Worm (Caenorhabditis elegans) whole organism, late embryonic: Measurements from ENCODE around the gene R06B9.5.

Experiments used
- C08G9.2 ChIP-seq: sonication (generic microtip); optimal IDR thresholded peaks from 2 replicates; lab custom pipeline; 2016; ENCODE audit warnings: mild to moderate bottlenecking, missing genetic modification characterization, moderate library complexity, missing compliant biosample characterization
- C38D4.7 ChIP-seq: fragments of 200-800 bp; sonication (Bioruptor generic); optimal IDR thresholded peaks from 2 replicates; lab custom pipeline; 2018; ENCODE audit warnings: mild to moderate bottlenecking, missing genetic modification characterization, moderate library complexity, missing compliant biosample characterization
- K02D7.2 ChIP-seq: sonication (generic microtip); optimal IDR thresholded peaks from 2 replicates; lab custom pipeline; 2017; ENCODE audit warnings: mild to moderate bottlenecking, missing genetic modification characterization, missing compliant biosample characterization
- T23F11.4 ChIP-seq: fragments of 200-800 bp; sonication (Bioruptor generic); optimal IDR thresholded peaks from 2 replicates; lab custom pipeline; 2018; ENCODE audit warnings: mild to moderate bottlenecking, missing genetic modification characterization, missing compliant biosample characterization
- ahr-1 ChIP-seq: sonication (generic microtip); optimal IDR thresholded peaks from 2 replicates; lab custom pipeline; 2016; ENCODE audit warnings: missing genetic modification characterization, missing compliant biosample characterization
- ama-1 ChIP-seq: fragments of 150-350 bp; optimal IDR thresholded peaks from 2 replicates; lab custom pipeline; 2014
- ceh-18 ChIP-seq: sonication (generic microtip); optimal IDR thresholded peaks from 2 replicates; lab custom pipeline; 2016; ENCODE audit warnings: missing genetic modification characterization, missing compliant biosample characterization
- ceh-19 ChIP-seq: fragments of 200-800 bp; sonication (Bioruptor generic); optimal IDR thresholded peaks from 2 replicates; lab custom pipeline; 2018; ENCODE audit warnings: mild to moderate bottlenecking, missing genetic modification characterization, missing compliant biosample characterization
- ceh-22 ChIP-seq: sonication (generic microtip); optimal IDR thresholded peaks from 2 replicates; lab custom pipeline; 2017; ENCODE audit warnings: missing biosample characterization, missing genetic modification characterization
- ceh-24 ChIP-seq: sonication (generic microtip); optimal IDR thresholded peaks from 2 replicates; lab custom pipeline; 2016; ENCODE audit warnings: mild to moderate bottlenecking, missing genetic modification characterization, missing compliant biosample characterization
- ceh-30 ChIP-seq: fragments of 150-350 bp; optimal IDR thresholded peaks from 2 replicates; lab custom pipeline; 2014; ENCODE audit warnings: missing biosample characterization, missing genetic modification characterization
- ceh-31 ChIP-seq: sonication (generic microtip); optimal IDR thresholded peaks from 2 replicates; lab custom pipeline; 2016; ENCODE audit warnings: missing genetic modification characterization, missing compliant biosample characterization
- ceh-45 ChIP-seq: fragments of 200-800 bp; sonication (Bioruptor generic); IDR thresholded peaks from 2 replicates; pipeline ENCODE4 v1.3.6; 2022; ENCODE audit warnings: missing genetic modification reagents, missing genetic modification characterization, missing compliant biosample characterization
- ceh-6 ChIP-seq: fragments of 200-800 bp; sonication (Bioruptor generic); optimal IDR thresholded peaks from 2 replicates; lab custom pipeline; 2018; ENCODE audit warnings: mild to moderate bottlenecking, missing genetic modification characterization, missing compliant biosample characterization
- che-1 ChIP-seq: sonication (generic microtip); optimal IDR thresholded peaks from 2 replicates; lab custom pipeline; 2016; ENCODE audit warnings: mild to moderate bottlenecking, missing genetic modification characterization, missing compliant biosample characterization
- dve-1 ChIP-seq: sonication (generic microtip); optimal IDR thresholded peaks from 2 replicates; lab custom pipeline; 2017; ENCODE audit warnings: antibody characterized with exemption, mild to moderate bottlenecking, missing genetic modification characterization, missing compliant biosample characterization
- elt-2 ChIP-seq: sonication (generic microtip); optimal IDR thresholded peaks from 2 replicates; lab custom pipeline; 2016; ENCODE audit warnings: missing genetic modification reagents, missing genetic modification characterization, missing compliant biosample characterization
- eyg-1 ChIP-seq: sonication (generic microtip); optimal IDR thresholded peaks from 2 replicates; lab custom pipeline; 2016; ENCODE audit warnings: missing genotype, missing genetic modification characterization, missing compliant biosample characterization
- fkh-10 ChIP-seq: fragments of 150-350 bp; optimal IDR thresholded peaks from 2 replicates; lab custom pipeline; 2014; ENCODE audit warnings: missing biosample characterization, missing genetic modification reagents, missing genetic modification characterization
- hlh-13 ChIP-seq: fragments of 200-800 bp; sonication (Bioruptor generic); optimal IDR thresholded peaks from 2 replicates; lab custom pipeline; 2018; ENCODE audit warnings: mild to moderate bottlenecking, missing genetic modification characterization, missing compliant biosample characterization
- hlh-30 ChIP-seq: sonication (generic microtip); optimal IDR thresholded peaks from 2 replicates; lab custom pipeline; 2017; ENCODE audit warnings: antibody characterized with exemption, missing genetic modification characterization, missing compliant biosample characterization; ENCODE audit not compliant: insufficient read depth
- madf-2 ChIP-seq: sonication (generic microtip); optimal IDR thresholded peaks from 2 replicates; lab custom pipeline; 2017; ENCODE audit warnings: missing genetic modification characterization, missing compliant biosample characterization
- mec-3 ChIP-seq: sonication (generic microtip); optimal IDR thresholded peaks from 2 replicates; lab custom pipeline; 2016; ENCODE audit warnings: borderline replicate concordance, missing genetic modification characterization, missing compliant biosample characterization
- nfya-1 ChIP-seq: sonication (generic microtip); optimal IDR thresholded peaks from 2 replicates; lab custom pipeline; 2017; ENCODE audit warnings: missing genetic modification characterization, mild to moderate bottlenecking, missing compliant biosample characterization, antibody characterized with exemption, moderate library complexity
- nhr-11 ChIP-seq: fragments of 150-350 bp; optimal IDR thresholded peaks from 2 replicates; lab custom pipeline; 2014; ENCODE audit warnings: missing biosample characterization, missing genetic modification characterization
- nhr-232 ChIP-seq: sonication (generic microtip); optimal IDR thresholded peaks from 2 replicates; lab custom pipeline; 2016; ENCODE audit warnings: missing genetic modification characterization, missing compliant biosample characterization
- odd-2 ChIP-seq: sonication (generic microtip); optimal IDR thresholded peaks from 2 replicates; lab custom pipeline; 2017; ENCODE audit warnings: antibody characterized with exemption, mild to moderate bottlenecking, missing genetic modification characterization, missing compliant biosample characterization
- pag-3 ChIP-seq: sonication (generic microtip); optimal IDR thresholded peaks from 2 replicates; lab custom pipeline; 2016; ENCODE audit warnings: missing compliant biosample characterization, missing genetic modification characterization, borderline replicate concordance
- pat-9 ChIP-seq: fragments of 200-800 bp; sonication (Bioruptor generic); optimal IDR thresholded peaks from 2 replicates; lab custom pipeline; 2018; ENCODE audit warnings: mild to moderate bottlenecking, missing genetic modification characterization, moderate library complexity, missing compliant biosample characterization
- pha-2 ChIP-seq: sonication (generic microtip); optimal IDR thresholded peaks from 2 replicates; lab custom pipeline; 2017; ENCODE audit warnings: mild to moderate bottlenecking, missing genetic modification characterization, missing compliant biosample characterization
- pqm-1 ChIP-seq: sonication (generic microtip); optimal IDR thresholded peaks from 2 replicates; lab custom pipeline; 2016; ENCODE audit warnings: missing genetic modification characterization, missing compliant biosample characterization
- pros-1 ChIP-seq: fragments of 150-350 bp; optimal IDR thresholded peaks from 2 replicates; lab custom pipeline; 2014; ENCODE audit warnings: missing biosample characterization, missing genetic modification reagents, missing genetic modification characterization
- rnt-1 ChIP-seq: sonication (generic microtip); optimal IDR thresholded peaks from 2 replicates; lab custom pipeline; 2016; ENCODE audit warnings: missing genetic modification characterization, missing compliant biosample characterization
- sox-4 ChIP-seq: sonication (generic microtip); optimal IDR thresholded peaks from 2 replicates; lab custom pipeline; 2017; ENCODE audit warnings: mild to moderate bottlenecking, missing genetic modification characterization, inconsistent platforms, missing compliant biosample characterization
- syd-9 ChIP-seq: sonication (generic microtip); optimal IDR thresholded peaks from 2 replicates; lab custom pipeline; 2016; ENCODE audit warnings: mild to moderate bottlenecking, missing genetic modification characterization, moderate library complexity, missing compliant biosample characterization
- tbx-2 ChIP-seq: sonication (generic microtip); optimal IDR thresholded peaks from 2 replicates; lab custom pipeline; 2016; ENCODE audit warnings: missing genetic modification characterization, missing compliant biosample characterization
- tbx-7 ChIP-seq: sonication (generic microtip); optimal IDR thresholded peaks from 2 replicates; lab custom pipeline; 2016; ENCODE audit warnings: missing genotype, missing genetic modification characterization, missing compliant biosample characterization
- ttx-3 ChIP-seq: sonication (generic microtip); optimal IDR thresholded peaks from 2 replicates; lab custom pipeline; 2016; ENCODE audit warnings: missing genetic modification reagents, missing genetic modification characterization, missing compliant biosample characterization
- unc-55 ChIP-seq: sonication (generic microtip); optimal IDR thresholded peaks from 2 replicates; lab custom pipeline; 2017; ENCODE audit warnings: missing biosample characterization, missing genetic modification reagents, missing genetic modification characterization
- zip-5 ChIP-seq: sonication (generic microtip); optimal IDR thresholded peaks from 2 replicates; lab custom pipeline; 2016; ENCODE audit warnings: missing genetic modification characterization, missing compliant biosample characterization

R06B9.5 gene

DNA sequence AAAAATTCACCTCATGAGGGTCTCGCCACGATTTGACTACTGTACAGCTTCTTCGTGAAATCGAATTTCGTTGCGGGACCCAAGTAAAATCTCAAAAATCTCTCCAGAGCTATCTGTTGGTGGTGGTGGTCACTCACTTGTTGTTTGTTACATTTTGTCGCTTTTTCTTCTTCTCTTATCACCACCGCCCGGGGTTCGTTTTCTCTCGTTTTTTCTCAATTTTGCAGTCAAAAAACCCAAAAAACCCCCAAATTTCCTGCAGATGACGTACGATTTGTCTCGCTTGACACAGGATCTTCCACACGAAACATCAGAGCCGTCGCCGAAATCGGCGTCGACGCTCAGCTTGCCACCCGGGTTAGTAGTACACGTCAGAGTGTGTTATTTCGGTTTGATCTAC lies at the start of gene R06B9.5:
TSS of gene R06B9.5 (plus strand) at position 232 of the 400 bp plus-strand sequence.
- TF ChIP-seq ahr-1 (tag; lab: Kevin White, UChicago) (no peak), madf-2 (tag; lab: Kevin White, UChicago) (peak; percentile 40)

- TF ChIP-seq nfya-1 (tag; lab: Kevin White, UChicago) (peak; percentile 11), unc-55 (no peak), ceh-6 (GFP tag; lab: Kevin White, UChicago) (no peak), tbx-7 (no peak), hlh-13 (no peak), ceh-24 (no peak), ceh-30 (tag; lab: Kevin White, UChicago) (no peak), pqm-1 (tag; lab: Kevin White, UChicago) (no peak)
Measured at ce11 chrII:13694712-13695111, 41.4 kb upstream of the R06B9.5 start, which contains the start of gene rpoa-1. TSS of gene rpoa-1 (minus strand) at chrII:13694795.

ce11 chrII:13695343-13696332 lies 40.5 kb upstream of the R06B9.5 start, which contains the start of gene kqt-3:
TSS of gene kqt-3 (plus strand) at chrII:13696282.
- TF ChIP-seq syd-9 (tag; lab: Kevin White, UChicago) = no peak

- TF ChIP-seq rnt-1 (tag; lab: Kevin White, UChicago) = no peak
Measured at ce11 chrII:13697691-13698090, 38.4 kb upstream of the R06B9.5 start.

DNA sequence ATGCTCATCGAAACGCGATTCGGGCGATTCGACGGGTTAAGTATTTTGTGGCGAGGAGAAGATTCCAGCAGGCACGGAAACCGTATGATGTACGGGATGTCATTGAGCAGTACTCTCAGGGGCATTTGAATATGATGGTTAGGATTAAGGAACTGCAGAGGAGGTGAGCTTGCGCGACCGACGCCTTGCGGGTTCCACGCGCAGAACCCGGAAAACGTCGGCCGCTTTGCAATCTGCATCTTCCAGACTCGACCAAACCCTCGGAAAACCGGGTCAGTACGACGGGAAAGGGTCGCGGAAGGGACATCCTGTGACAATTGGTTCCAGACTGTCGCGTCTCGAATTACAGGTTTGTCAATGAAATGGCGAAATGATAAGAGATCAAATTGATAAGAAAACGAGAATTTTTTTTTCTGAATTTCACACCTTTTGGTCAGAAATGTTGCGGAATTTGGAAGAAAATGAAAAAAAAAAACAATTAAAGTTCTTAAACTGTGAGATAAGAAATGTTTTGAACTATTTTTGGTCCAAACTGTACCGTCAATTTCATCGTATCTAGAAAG lies 24.5 kb upstream of the R06B9.5 start:
- no peak for TF ChIP-seq C08G9.2 (tag; lab: Kevin White, UChicago)
- no peak for TF ChIP-seq dve-1 (tag; lab: Kevin White, UChicago)
- TF ChIP-seq tbx-7 = no peak
- TF ChIP-seq eyg-1 (tag; lab: Kevin White, UChicago) = no peak
- TF ChIP-seq ahr-1 (tag; lab: Kevin White, UChicago) = no peak
- TF ChIP-seq elt-2 = no peak
- no peak for TF ChIP-seq ttx-3 (tag; lab: Kevin White, UChicago)
- TF ChIP-seq C38D4.7 (GFP tag; lab: Kevin White, UChicago) = no peak
- no peak for TF ChIP-seq ama-1
- no peak for TF ChIP-seq fkh-10
- TF ChIP-seq ceh-22 = no peak
- no peak for TF ChIP-seq T23F11.4
- no peak for TF ChIP-seq che-1
- no peak for TF ChIP-seq ceh-45
- TF ChIP-seq ceh-18 = no peak
- TF ChIP-seq odd-2 = no peak
- TF ChIP-seq zip-5 (tag; lab: Kevin White, UChicago) = no peak
- no peak for TF ChIP-seq pat-9 (tag; lab: Kevin White, UChicago)
- TF ChIP-seq pha-2 (tag; lab: Kevin White, UChicago) = no peak
- no peak for TF ChIP-seq ceh-6 (GFP tag; lab: Kevin White, UChicago)

- TF ChIP-seq pros-1 (no peak), odd-2 (no peak), nhr-11 (tag; lab: Kevin White, UChicago) (no peak), eyg-1 (tag; lab: Kevin White, UChicago) (no peak), pag-3 (tag; lab: Kevin White, UChicago) (no peak), rnt-1 (tag; lab: Kevin White, UChicago) (no peak), ceh-19 (GFP tag; lab: Kevin White, UChicago) (no peak), ceh-31 (tag; lab: Kevin White, UChicago) (no peak), C08G9.2 (tag; lab: Kevin White, UChicago) (no peak), dve-1 (tag; lab: Kevin White, UChicago) (no peak), sox-4 (tag; lab: Kevin White, UChicago) (no peak), nhr-232 (tag; lab: Kevin White, UChicago) (no peak), C38D4.7 (GFP tag; lab: Kevin White, UChicago) (no peak), K02D7.2 (tag; lab: Kevin White, UChicago) (no peak), madf-2 (tag; lab: Kevin White, UChicago) (no peak), tbx-2 (no peak), mec-3 (tag; lab: Kevin White, UChicago) (no peak), hlh-30 (tag; lab: Kevin White, UChicago) (no peak)
Measured at ce11 chrII:13713239-13713638, 22.9 kb upstream of the R06B9.5 start.
